Worm (Caenorhabditis elegans) whole organism, mixed stage, embryonic: ENCODE data around the gene pmp-3.

Experiments used
- bed-3 ChIP-seq: fragments of 200-800 bp; sonication (Bioruptor generic); optimal IDR thresholded peaks from 3 replicates; lab custom pipeline; 2018; ENCODE audit warnings: mild to moderate bottlenecking, missing genetic modification characterization, moderate library complexity, missing compliant biosample characterization
- hlh-1 ChIP-seq: fragments of 150-350 bp; optimal IDR thresholded peaks from 2 replicates; lab custom pipeline; 2014; ENCODE audit warnings: missing biosample characterization, missing genetic modification reagents, missing genetic modification characterization

The pmp-3 gene

ce11 chrV:14698666-14699065 is 52.1 kb downstream of the pmp-3 start, which contains the start of gene set-5:
Gene set-5, plus strand, starts transcription at chrV:14698966.
- TF ChIP-seq hlh-1 (tag; lab: Kevin White, UChicago): no peak
- no peak for TF ChIP-seq bed-3 (GFP tag; lab: Kevin White, UChicago)
